Worm (Caenorhabditis elegans) whole organism, L4 larva: ENCODE measurements around the gene lab-2.

Experiments used
- F49E8.2 ChIP-seq: sonication (generic microtip); optimal IDR thresholded peaks from 2 replicates; lab custom pipeline; 2016; ENCODE audit warnings: missing compliant biosample characterization, mild to moderate bottlenecking, missing genetic modification characterization, borderline replicate concordance
- T26A8.4 ChIP-seq: fragments of 200-800 bp; sonication (Bioruptor generic); IDR thresholded peaks from 2 replicates; pipeline ENCODE4 v1.3.6; 2022; ENCODE audit warnings: missing genetic modification characterization, missing compliant biosample characterization
- arid-1 ChIP-seq: fragments of 200-800 bp; sonication (Bioruptor generic); conservative IDR thresholded peaks from 2 replicates; pipeline ENCODE4 v1.3.6; 2022; ENCODE audit warnings: missing genetic modification reagents, missing genetic modification characterization, missing compliant biosample characterization
- ceh-20 ChIP-seq: fragments of 200-800 bp; sonication (Bioruptor generic); IDR thresholded peaks from 2 replicates; pipeline ENCODE4 v1.3.6; 2022; ENCODE audit warnings: missing genetic modification reagents, missing genetic modification characterization, missing compliant biosample characterization
- ctbp-1 ChIP-seq: fragments of 200-800 bp; sonication (Bioruptor generic); IDR thresholded peaks from 2 replicates; pipeline ENCODE4 v1.3.6; 2022; ENCODE audit warnings: missing genetic modification reagents, missing genetic modification characterization, missing compliant biosample characterization
- daf-16 ChIP-seq, 3 experiments: sonication (generic microtip); optimal IDR thresholded peaks; 2 replicates each; lab custom pipeline; 2016 to 2017; ENCODE audit warnings: missing genetic modification characterization in 3 of 3, missing genetic modification reagents in 3 of 3, mild to moderate bottlenecking in 2 of 3, missing compliant biosample characterization in 2 of 3, missing biosample characterization in 1 of 3, moderate library complexity in 1 of 3
- dmd-6 ChIP-seq: fragments of 200-800 bp; sonication (Bioruptor generic); IDR thresholded peaks from 2 replicates; pipeline ENCODE4 v1.3.6; 2022; ENCODE audit warnings: missing genetic modification reagents, missing genetic modification characterization, missing compliant biosample characterization
- dmd-8 ChIP-seq: fragments of 200-800 bp; sonication (Bioruptor generic); IDR thresholded peaks from 2 replicates; pipeline ENCODE4 v1.3.6; 2022; ENCODE audit warnings: missing genetic modification characterization, missing compliant biosample characterization
- dmd-9 ChIP-seq: fragments of 200-800 bp; sonication (Bioruptor generic); IDR thresholded peaks from 2 replicates; pipeline ENCODE4 v1.3.6; 2022; ENCODE audit warnings: missing genetic modification reagents, missing genetic modification characterization, missing compliant biosample characterization
- dpl-1 ChIP-seq: fragments of 150-350 bp; optimal IDR thresholded peaks from 2 replicates; lab custom pipeline; 2014; ENCODE audit warnings: missing biosample characterization, missing genetic modification reagents, missing genetic modification characterization
- dve-1 ChIP-seq: sonication (generic microtip); optimal IDR thresholded peaks from 2 replicates; lab custom pipeline; 2017; ENCODE audit warnings: antibody characterized with exemption, mild to moderate bottlenecking, missing genetic modification characterization, missing compliant biosample characterization; ENCODE audit not compliant: insufficient read depth
- egl-43 ChIP-seq: fragments of 200-800 bp; sonication (Bioruptor generic); IDR thresholded peaks from 2 replicates; pipeline ENCODE4 v1.3.6; 2022; ENCODE audit warnings: missing genetic modification reagents, missing genetic modification characterization, missing compliant biosample characterization
- hlh-11 ChIP-seq: fragments of 200-800 bp; sonication (Bioruptor generic); optimal IDR thresholded peaks from 2 replicates; lab custom pipeline; 2018; ENCODE audit warnings: mild to moderate bottlenecking, missing genetic modification characterization, missing compliant biosample characterization
- hlh-30 ChIP-seq: sonication (generic microtip); optimal IDR thresholded peaks from 2 replicates; lab custom pipeline; 2017; ENCODE audit warnings: antibody characterized with exemption, mild to moderate bottlenecking, missing genetic modification characterization, missing compliant biosample characterization; ENCODE audit not compliant: insufficient read depth
- hmg-1.1 ChIP-seq: fragments of 200-800 bp; sonication (Bioruptor generic); IDR thresholded peaks from 2 replicates; pipeline ENCODE4 v1.3.6; 2022; ENCODE audit warnings: missing genetic modification reagents, missing genetic modification characterization, missing compliant biosample characterization
- jun-1 ChIP-seq: fragments of 150-350 bp; optimal IDR thresholded peaks from 2 replicates; lab custom pipeline; 2014; ENCODE audit warnings: missing biosample characterization, missing genetic modification reagents, missing genetic modification characterization
- lim-7 ChIP-seq: fragments of 200-800 bp; sonication (Bioruptor generic); IDR thresholded peaks from 2 replicates; pipeline ENCODE4 v1.3.6; 2022; ENCODE audit warnings: missing genetic modification characterization, missing compliant biosample characterization
- madf-5 ChIP-seq, 2 experiments: fragments of 200-800 bp; sonication (Bioruptor generic); IDR thresholded peaks; 2 replicates each; pipeline ENCODE4 v1.3.6; 2022; ENCODE audit warnings: missing compliant biosample characterization in 2 of 2, missing genetic modification characterization in 2 of 2
- mep-1 ChIP-seq: fragments of 150-350 bp; sonication (generic microtip); optimal IDR thresholded peaks from 3 replicates; lab custom pipeline; 2014; ENCODE audit warnings: missing biosample characterization, missing genetic modification characterization
- nhr-102 ChIP-seq: sonication (generic microtip); optimal IDR thresholded peaks from 2 replicates; lab custom pipeline; 2016; ENCODE audit warnings: mild to moderate bottlenecking, missing genetic modification characterization, moderate library complexity, missing compliant biosample characterization
- nhr-111 ChIP-seq: fragments of 200-800 bp; sonication (Bioruptor generic); optimal IDR thresholded peaks from 2 replicates; lab custom pipeline; 2018; ENCODE audit warnings: mild to moderate bottlenecking, missing genetic modification characterization, missing compliant biosample characterization
- nhr-237 ChIP-seq: sonication (generic microtip); optimal IDR thresholded peaks from 2 replicates; lab custom pipeline; 2017; ENCODE audit warnings: missing biosample characterization, missing genetic modification characterization
- nhr-28 ChIP-seq: fragments of 150-350 bp; optimal IDR thresholded peaks from 2 replicates; lab custom pipeline; 2014; ENCODE audit warnings: missing biosample characterization, missing genetic modification characterization
- nhr-42 ChIP-seq: fragments of 200-800 bp; sonication (Bioruptor generic); IDR thresholded peaks from 2 replicates; pipeline ENCODE4 v1.3.6; 2022; ENCODE audit warnings: missing genetic modification characterization, missing compliant biosample characterization
- saeg-2 ChIP-seq: fragments of 200-800 bp; sonication (Bioruptor generic); IDR thresholded peaks from 2 replicates; pipeline ENCODE4 v1.3.6; 2022; ENCODE audit warnings: missing genetic modification reagents, missing genetic modification characterization, missing compliant biosample characterization
- snpc-4 ChIP-seq: fragments of 150-350 bp; optimal IDR thresholded peaks from 2 replicates; lab custom pipeline; 2014; ENCODE audit warnings: missing biosample characterization, missing genetic modification characterization
- unc-39 ChIP-seq: sonication (generic microtip); optimal IDR thresholded peaks from 2 replicates; lab custom pipeline; 2017; ENCODE audit warnings: missing biosample characterization, missing genetic modification characterization
- unc-62 ChIP-seq, 3 experiments: fragments of 150-350 bp in 1 of 3; sonication (generic microtip); optimal IDR thresholded peaks in 2 of 3; peaks in 1 of 3; 1 replicate in 1 of 3; 2 replicates in 2 of 3; lab custom pipeline; 2014 to 2017; ENCODE audit warnings: missing biosample characterization in 3 of 3, missing genetic modification characterization in 3 of 3, missing genetic modification reagents in 3 of 3, missing genotype in 1 of 3
- zfp-2 ChIP-seq: sonication (generic microtip); optimal IDR thresholded peaks from 2 replicates; lab custom pipeline; 2016; ENCODE audit warnings: mild to moderate bottlenecking, missing genetic modification characterization, missing compliant biosample characterization
- zfp-3 ChIP-seq: fragments of 200-800 bp; sonication (Bioruptor generic); conservative IDR thresholded peaks from 2 replicates; pipeline ENCODE4 v1.3.6; 2022; ENCODE audit warnings: missing genetic modification reagents, missing genetic modification characterization, missing compliant biosample characterization
- zip-11 ChIP-seq: fragments of 200-800 bp; sonication (Bioruptor generic); IDR thresholded peaks from 2 replicates; pipeline ENCODE4 v1.3.6; 2022; ENCODE audit warnings: missing genetic modification characterization, missing compliant biosample characterization

lab-2 gene

ce11 chrIII:7374681-7375271 lies 45.4 kb upstream of the lab-2 start, which contains the start of gene mml-1 (continued):
- TF ChIP-seq unc-39 (tag; lab: Kevin White, UChicago) (no peak), nhr-111 (GFP tag; lab: Kevin White, UChicago) (no peak), dpl-1 (no peak), snpc-4 (tag; lab: Kevin White, UChicago) (no peak), dmd-6 (GFP tag; lab: Robert Waterston, UW) (peak; percentile 12; the same call in 1 of the 2 replicates), mep-1 (tag; lab: Kevin White, UChicago) (peak; percentile 9), T26A8.4 (GFP tag; lab: Robert Waterston, UW) (peak; percentile 20; the same call in 1 of the 2 replicates), hmg-1.1 (no peak), zfp-3 (GFP tag; lab: Robert Waterston, UW) (0 out of 2 replicates have a peak, but pooled peaks have one; percentile 11), nhr-102 (tag; lab: Kevin White, UChicago) (no peak), daf-16 (GFP tag; optimal IDR thresholded peaks at IDR 0.05; lab: Kevin White, UChicago) (no peak), daf-16 (tag; optimal IDR thresholded peaks at IDR 0.05; lab: Kevin White, UChicago) (peak; percentile 3), unc-62 (GFP tag; optimal IDR thresholded peaks at IDR 0.05 in 1 of 2; lab: Kevin White, UChicago) (peak in 1 of 2 experiments; percentile 24), unc-62 (tag; optimal IDR thresholded peaks at IDR 0.05; lab: Kevin White, UChicago) (no peak), zfp-2 (tag; lab: Kevin White, UChicago) (no peak), hlh-11 (tag; lab: Kevin White, UChicago) (peak; percentile 37), nhr-237 (tag; lab: Kevin White, UChicago) (no peak), dmd-8 (GFP tag; lab: Robert Waterston, UW) (no peak), dmd-9 (no peak)
- TF ChIP-seq, all 104 proteins: peak for 10

ce11 chrIII:7373802-7374435 lies 44.5 kb upstream of the lab-2 start:
- TF ChIP-seq nhr-28 (tag; lab: Kevin White, UChicago) = no peak
- no peak for TF ChIP-seq jun-1 (tag; lab: Kevin White, UChicago)
- TF ChIP-seq egl-43 (GFP tag; lab: Robert Waterston, UW) = 0 out of 2 replicates have a peak, but pooled peaks have one; percentile 22
- TF ChIP-seq nhr-102 (tag; lab: Kevin White, UChicago) = no peak
- TF ChIP-seq zfp-2 (tag; lab: Kevin White, UChicago) = no peak
- no peak for TF ChIP-seq ceh-20
- TF ChIP-seq lim-7 = no peak
- TF ChIP-seq ctbp-1 (GFP tag; lab: Robert Waterston, UW) = 0 out of 2 replicates have a peak, but pooled peaks have one; percentile 19
- 0 out of 2 replicates have a peak, but pooled peaks have one; percentile 14 for TF ChIP-seq arid-1 (GFP tag; lab: Robert Waterston, UW)
- no peak for TF ChIP-seq dve-1 (tag; lab: Kevin White, UChicago)
- TF ChIP-seq saeg-2 = no peak
- no peak for TF ChIP-seq madf-5 (GFP tag; IDR thresholded peaks at IDR 0.05; lab: Robert Waterston, UW)
- no peak for TF ChIP-seq F49E8.2 (tag; lab: Kevin White, UChicago)
- TF ChIP-seq T26A8.4 (GFP tag; lab: Robert Waterston, UW) = peak; percentile 90
- no peak for TF ChIP-seq hlh-30 (tag; lab: Kevin White, UChicago)
- 0 out of 2 replicates have a peak, but pooled peaks have one; percentile 37 for TF ChIP-seq nhr-42 (GFP tag; lab: Robert Waterston, UW)

ce11 chrIII:7370569-7370968 lies 41.2 kb upstream of the lab-2 start:
- no peak for TF ChIP-seq zip-11 (GFP tag; lab: Robert Waterston, UW)
- peak in 1 of 2 experiments; percentile 98 for TF ChIP-seq unc-62 (GFP tag; optimal IDR thresholded peaks at IDR 0.05 in 1 of 2; lab: Kevin White, UChicago)
- TF ChIP-seq unc-62 (tag; optimal IDR thresholded peaks at IDR 0.05; lab: Kevin White, UChicago) = no peak
